Worm (Caenorhabditis elegans) whole organism, L4 larva: ENCODE results near the gene lon-3.

Experiments
- F10B5.3 ChIP-seq: sonication (generic microtip); optimal IDR thresholded peaks from 2 replicates; lab custom pipeline; 2016; ENCODE audit warnings: mild to moderate bottlenecking, missing genetic modification characterization, missing compliant biosample characterization
- F26F4.8 ChIP-seq: fragments of 200-800 bp; sonication (Bioruptor generic); conservative IDR thresholded peaks from 2 replicates; pipeline ENCODE4 v1.3.6; 2022; ENCODE audit warnings: missing genetic modification characterization, missing compliant biosample characterization
- F44E2.7 ChIP-seq: fragments of 200-800 bp; sonication (Bioruptor generic); IDR thresholded peaks from 2 replicates; pipeline ENCODE4 v2.1.2; 2022; ENCODE audit warnings: missing genetic modification characterization, missing compliant biosample characterization
- F49E8.2 ChIP-seq: sonication (generic microtip); optimal IDR thresholded peaks from 2 replicates; lab custom pipeline; 2016; ENCODE audit warnings: missing compliant biosample characterization, mild to moderate bottlenecking, missing genetic modification characterization, borderline replicate concordance
- R02D3.7 ChIP-seq: fragments of 150-350 bp; sonication (generic microtip); optimal IDR thresholded peaks from 3 replicates; lab custom pipeline; 2014; ENCODE audit warnings: missing biosample characterization, missing genetic modification characterization
- T26A8.4 ChIP-seq: fragments of 200-800 bp; sonication (Bioruptor generic); IDR thresholded peaks from 2 replicates; pipeline ENCODE4 v1.3.6; 2022; ENCODE audit warnings: missing genetic modification characterization, missing compliant biosample characterization
- Y48G9A.11 ChIP-seq: fragments of 200-800 bp; sonication (Bioruptor generic); IDR thresholded peaks from 2 replicates; pipeline ENCODE4 v1.3.6; 2022; ENCODE audit warnings: missing genetic modification reagents, missing genetic modification characterization, missing compliant biosample characterization
- aha-1 ChIP-seq: fragments of 150-350 bp; peaks from one replicate; lab custom pipeline; 2014; ENCODE audit warnings: missing biosample characterization, missing genetic modification characterization
- ama-1 ChIP-seq: fragments of 150-350 bp; optimal IDR thresholded peaks from 2 replicates; lab custom pipeline; 2014; ENCODE audit warnings: inconsistent platforms, mixed read lengths
- ceh-28 ChIP-seq: fragments of 150-350 bp; optimal IDR thresholded peaks from 2 replicates; lab custom pipeline; 2014; ENCODE audit warnings: missing biosample characterization, missing genetic modification reagents, missing genetic modification characterization
- ceh-32 ChIP-seq: sonication (generic microtip); optimal IDR thresholded peaks from 2 replicates; lab custom pipeline; 2016; ENCODE audit warnings: mild to moderate bottlenecking, missing genetic modification characterization, missing compliant biosample characterization; ENCODE audit not compliant: poor library complexity
- ceh-44 ChIP-seq: fragments of 200-800 bp; sonication (Bioruptor generic); IDR thresholded peaks from 2 replicates; pipeline ENCODE4 v1.3.6; 2022; ENCODE audit warnings: missing genetic modification reagents, missing genetic modification characterization, missing compliant biosample characterization
- ces-1 ChIP-seq: fragments of 150-350 bp; sonication (generic microtip); optimal IDR thresholded peaks from 4 replicates; lab custom pipeline; 2014; ENCODE audit warnings: missing biosample characterization, missing genetic modification reagents, missing genetic modification characterization
- cey-2 ChIP-seq: sonication (generic microtip); optimal IDR thresholded peaks from 3 replicates; lab custom pipeline; 2017; ENCODE audit warnings: missing genetic modification characterization, mild to moderate bottlenecking, missing compliant biosample characterization, antibody characterized with exemption, borderline replicate concordance; ENCODE audit not compliant: insufficient read depth
- daf-16 ChIP-seq, 3 experiments: sonication (generic microtip); optimal IDR thresholded peaks; 2 replicates each; lab custom pipeline; 2016 to 2017; ENCODE audit warnings: missing genetic modification characterization in 3 of 3, missing genetic modification reagents in 3 of 3, mild to moderate bottlenecking in 2 of 3, missing compliant biosample characterization in 2 of 3, missing biosample characterization in 1 of 3, moderate library complexity in 1 of 3
- daf-19 ChIP-seq: fragments of 200-800 bp; sonication (Bioruptor generic); conservative IDR thresholded peaks from 2 replicates; pipeline ENCODE4 v1.3.6; 2022; ENCODE audit warnings: missing genetic modification characterization, missing compliant biosample characterization
- daf-8 ChIP-seq: fragments of 200-800 bp; sonication (Bioruptor generic); IDR thresholded peaks from 2 replicates; pipeline ENCODE4 v1.3.6; 2022; ENCODE audit warnings: missing genetic modification characterization, missing compliant biosample characterization
- dmd-6 ChIP-seq: fragments of 200-800 bp; sonication (Bioruptor generic); IDR thresholded peaks from 2 replicates; pipeline ENCODE4 v1.3.6; 2022; ENCODE audit warnings: missing genetic modification reagents, missing genetic modification characterization, missing compliant biosample characterization
- dmd-9 ChIP-seq: fragments of 200-800 bp; sonication (Bioruptor generic); IDR thresholded peaks from 2 replicates; pipeline ENCODE4 v1.3.6; 2022; ENCODE audit warnings: missing genetic modification reagents, missing genetic modification characterization, missing compliant biosample characterization
- duxl-1 ChIP-seq: sonication (generic microtip); optimal IDR thresholded peaks from 2 replicates; lab custom pipeline; 2016; ENCODE audit warnings: mild to moderate bottlenecking, missing genetic modification characterization, moderate library complexity, missing compliant biosample characterization; ENCODE audit not compliant: poor library complexity
- egl-43 ChIP-seq: fragments of 200-800 bp; sonication (Bioruptor generic); IDR thresholded peaks from 2 replicates; pipeline ENCODE4 v1.3.6; 2022; ENCODE audit warnings: missing genetic modification reagents, missing genetic modification characterization, missing compliant biosample characterization
- fkh-10 ChIP-seq: fragments of 150-350 bp; optimal IDR thresholded peaks from 2 replicates; lab custom pipeline; 2014; ENCODE audit warnings: missing biosample characterization, missing genetic modification reagents, missing genetic modification characterization
- hif-1 ChIP-seq, 2 experiments: sonication (generic microtip); optimal IDR thresholded peaks; 2 replicates each; lab custom pipeline; 2016 to 2017; ENCODE audit warnings: missing compliant biosample characterization in 2 of 2, missing genetic modification characterization in 2 of 2, missing genetic modification reagents in 2 of 2, missing genotype in 2 of 2, mild to moderate bottlenecking in 1 of 2
- hlh-11 ChIP-seq: fragments of 200-800 bp; sonication (Bioruptor generic); optimal IDR thresholded peaks from 2 replicates; lab custom pipeline; 2018; ENCODE audit warnings: mild to moderate bottlenecking, missing genetic modification characterization, missing compliant biosample characterization
- lim-7 ChIP-seq: fragments of 200-800 bp; sonication (Bioruptor generic); IDR thresholded peaks from 2 replicates; pipeline ENCODE4 v1.3.6; 2022; ENCODE audit warnings: missing genetic modification characterization, missing compliant biosample characterization
- madf-5 ChIP-seq, 2 experiments: fragments of 200-800 bp; sonication (Bioruptor generic); IDR thresholded peaks; 2 replicates each; pipeline ENCODE4 v1.3.6; 2022; ENCODE audit warnings: missing compliant biosample characterization in 2 of 2, missing genetic modification characterization in 2 of 2
- madf-9 ChIP-seq: fragments of 200-800 bp; sonication (Bioruptor generic); conservative IDR thresholded peaks from 2 replicates; pipeline ENCODE4 v1.3.6; 2022; ENCODE audit warnings: missing genetic modification reagents, missing genetic modification characterization, missing compliant biosample characterization
- mdt-29 ChIP-seq: fragments of 200-800 bp; sonication (Bioruptor generic); IDR thresholded peaks from 2 replicates; pipeline ENCODE4 v1.3.6; 2022; ENCODE audit warnings: missing genetic modification reagents, missing genetic modification characterization, missing compliant biosample characterization
- mes-2 ChIP-seq: sonication (generic microtip); optimal IDR thresholded peaks from 2 replicates; lab custom pipeline; 2016; ENCODE audit warnings: missing genotype, mild to moderate bottlenecking, missing genetic modification characterization, missing compliant biosample characterization; ENCODE audit not compliant: poor library complexity, severe bottlenecking
- mxl-2 ChIP-seq: fragments of 200-800 bp; sonication (Bioruptor generic); conservative IDR thresholded peaks from 2 replicates; pipeline ENCODE4 v1.3.6; 2022; ENCODE audit warnings: missing genetic modification reagents, missing genetic modification characterization, missing compliant biosample characterization
- mxl-3 ChIP-seq: fragments of 200-800 bp; sonication (Bioruptor generic); optimal IDR thresholded peaks from 2 replicates; lab custom pipeline; 2018; ENCODE audit warnings: mild to moderate bottlenecking, missing genetic modification characterization, missing compliant biosample characterization
- nhr-102 ChIP-seq: sonication (generic microtip); optimal IDR thresholded peaks from 2 replicates; lab custom pipeline; 2016; ENCODE audit warnings: mild to moderate bottlenecking, missing genetic modification characterization, moderate library complexity, missing compliant biosample characterization
- nhr-11 ChIP-seq: fragments of 150-350 bp; optimal IDR thresholded peaks from 2 replicates; lab custom pipeline; 2014; ENCODE audit warnings: missing biosample characterization, missing genetic modification characterization
- nhr-111 ChIP-seq: fragments of 200-800 bp; sonication (Bioruptor generic); optimal IDR thresholded peaks from 2 replicates; lab custom pipeline; 2018; ENCODE audit warnings: mild to moderate bottlenecking, missing genetic modification characterization, missing compliant biosample characterization
- nhr-28 ChIP-seq: fragments of 150-350 bp; optimal IDR thresholded peaks from 2 replicates; lab custom pipeline; 2014; ENCODE audit warnings: missing biosample characterization, missing genetic modification characterization
- php-3 ChIP-seq: fragments of 200-800 bp; sonication (Bioruptor generic); IDR thresholded peaks from 2 replicates; pipeline ENCODE4 v1.3.6; 2022; ENCODE audit warnings: missing genetic modification reagents, missing genetic modification characterization, missing compliant biosample characterization
- pqm-1 ChIP-seq: sonication (generic microtip); optimal IDR thresholded peaks from 2 replicates; lab custom pipeline; 2017; ENCODE audit warnings: missing biosample characterization, missing genetic modification characterization
- snpc-1.2 ChIP-seq: fragments of 200-800 bp; sonication (Bioruptor generic); IDR thresholded peaks from 2 replicates; pipeline ENCODE4 v1.3.6; 2022; ENCODE audit warnings: missing genetic modification reagents, missing genetic modification characterization, missing compliant biosample characterization
- unc-62 ChIP-seq, 3 experiments: fragments of 150-350 bp in 1 of 3; sonication (generic microtip); optimal IDR thresholded peaks in 2 of 3; peaks in 1 of 3; 1 replicate in 1 of 3; 2 replicates in 2 of 3; lab custom pipeline; 2014 to 2017; ENCODE audit warnings: missing biosample characterization in 3 of 3, missing genetic modification characterization in 3 of 3, missing genetic modification reagents in 3 of 3, missing genotype in 1 of 3
- zip-11 ChIP-seq: fragments of 200-800 bp; sonication (Bioruptor generic); IDR thresholded peaks from 2 replicates; pipeline ENCODE4 v1.3.6; 2022; ENCODE audit warnings: missing genetic modification characterization, missing compliant biosample characterization

Gene lon-3

ce11 chrV:12234293-12235004, 36.0 kb upstream of the lon-3 start, which contains the start of gene myo-3 (continued):
- no peak for TF ChIP-seq dmd-6 (GFP tag; lab: Robert Waterston, UW)
- TF ChIP-seq nhr-102 (tag; lab: Kevin White, UChicago), result no peak
- TF ChIP-seq fkh-10 (GFP tag; lab: Kevin White, UChicago), result no peak
- no peak for TF ChIP-seq F26F4.8
- no peak for TF ChIP-seq ceh-28 (tag; lab: Kevin White, UChicago)
- TF ChIP-seq dmd-9, result no peak
- TF ChIP-seq madf-9, result no peak
- no peak for TF ChIP-seq daf-8 (GFP tag; lab: Robert Waterston, UW)
- TF ChIP-seq, all 104 proteins: peak for 5

- TF ChIP-seq hlh-11 (tag; lab: Kevin White, UChicago) (peak; percentile 65), nhr-28 (tag; lab: Kevin White, UChicago) (no peak), php-3 (GFP tag; lab: Robert Waterston, UW) (no peak), F10B5.3 (tag; lab: Kevin White, UChicago) (no peak), daf-16 (GFP tag; optimal IDR thresholded peaks at IDR 0.05; lab: Kevin White, UChicago) (peak in 1 of 2 experiments; percentile 35), daf-16 (tag; optimal IDR thresholded peaks at IDR 0.05; lab: Kevin White, UChicago) (no peak), unc-62 (GFP tag; optimal IDR thresholded peaks at IDR 0.05 in 1 of 2; lab: Kevin White, UChicago) (peak in 1 of 2 experiments; percentile 44), unc-62 (tag; optimal IDR thresholded peaks at IDR 0.05; lab: Kevin White, UChicago) (no peak), Y48G9A.11 (GFP tag; lab: Robert Waterston, UW) (no peak), nhr-11 (peak; percentile 26)
Observed at ce11 chrV:12233425-12233824, 35.0 kb upstream of the lon-3 start.

ce11 chrV:12213027-12213426, 14.6 kb upstream of the lon-3 start, which contains the start of gene vab-8:
Gene vab-8 (plus strand): TSS chrV:12213327.
- TF ChIP-seq hlh-11 (tag; lab: Kevin White, UChicago) (peak; percentile 7), snpc-1.2 (no peak), madf-9 (no peak), fkh-10 (GFP tag; lab: Kevin White, UChicago) (no peak), T26A8.4 (GFP tag; lab: Robert Waterston, UW) (no peak), mes-2 (tag; lab: Kevin White, UChicago) (no peak), duxl-1 (no peak), madf-5 (GFP tag; IDR thresholded peaks at IDR 0.05; lab: Robert Waterston, UW) (no peak), F49E8.2 (tag; lab: Kevin White, UChicago) (no peak), ceh-44 (GFP tag; lab: Robert Waterston, UW) (no peak), mxl-2 (GFP tag; lab: Robert Waterston, UW) (no peak), nhr-111 (no peak), daf-19 (no peak), nhr-11 (no peak), nhr-102 (tag; lab: Kevin White, UChicago) (no peak), hif-1 (tag; optimal IDR thresholded peaks at IDR 0.05; lab: Kevin White, UChicago) (no peak), dmd-6 (GFP tag; lab: Robert Waterston, UW) (peak; percentile 39; the same call in 1 of the 2 replicates), nhr-28 (tag; lab: Kevin White, UChicago) (peak; percentile 46), pqm-1 (peak; percentile 34), lim-7 (GFP tag; lab: Robert Waterston, UW) (no peak), R02D3.7 (tag; lab: Kevin White, UChicago) (no peak), cey-2 (no peak)
- TF ChIP-seq, all 104 proteins: peak for 4

- TF ChIP-seq F44E2.7 (GFP tag; lab: Robert Waterston, UW), result no peak
- TF ChIP-seq nhr-102 (tag; lab: Kevin White, UChicago), result no peak
- TF ChIP-seq ceh-32, result no peak
- TF ChIP-seq ama-1 (lab: Kevin White, UChicago), result no peak
- TF ChIP-seq pqm-1, result no peak
- TF ChIP-seq zip-11 (GFP tag; lab: Robert Waterston, UW), result no peak
- no peak for TF ChIP-seq mxl-3 (GFP tag; lab: Kevin White, UChicago)
- no peak for TF ChIP-seq Y48G9A.11 (GFP tag; lab: Robert Waterston, UW)
- peak; percentile 78 for TF ChIP-seq aha-1 (tag; lab: Kevin White, UChicago)
- no peak for TF ChIP-seq duxl-1
- no peak for TF ChIP-seq mdt-29 (GFP tag; lab: Robert Waterston, UW)
- TF ChIP-seq ces-1 (GFP tag; lab: Kevin White, UChicago), result peak; percentile 21
- no peak for TF ChIP-seq egl-43
Observed at ce11 chrV:12211090-12211489, 12.6 kb upstream of the lon-3 start.
